Worm (Caenorhabditis elegans) whole organism, late embryonic: ENCODE results near the gene sfxn-1.3.

Experiments
- K09A11.1 ChIP-seq: sonication (generic microtip); optimal IDR thresholded peaks from 2 replicates; lab custom pipeline; 2017; ENCODE audit warnings: antibody characterized with exemption, mild to moderate bottlenecking, missing genetic modification characterization, missing compliant biosample characterization; ENCODE audit not compliant: insufficient read depth
- T23F11.4 ChIP-seq: fragments of 200-800 bp; sonication (Bioruptor generic); optimal IDR thresholded peaks from 2 replicates; lab custom pipeline; 2018; ENCODE audit warnings: mild to moderate bottlenecking, missing genetic modification characterization, missing compliant biosample characterization
- Y22D7AL.16 ChIP-seq: sonication (generic microtip); optimal IDR thresholded peaks from 2 replicates; lab custom pipeline; 2016; ENCODE audit warnings: missing genetic modification characterization, missing compliant biosample characterization
- ahr-1 ChIP-seq: sonication (generic microtip); optimal IDR thresholded peaks from 2 replicates; lab custom pipeline; 2016; ENCODE audit warnings: missing genetic modification characterization, missing compliant biosample characterization
- ceh-14 ChIP-seq: sonication (generic microtip); optimal IDR thresholded peaks from 2 replicates; lab custom pipeline; 2016; ENCODE audit warnings: missing genotype, missing genetic modification characterization, missing compliant biosample characterization
- ceh-18 ChIP-seq: sonication (generic microtip); optimal IDR thresholded peaks from 2 replicates; lab custom pipeline; 2016; ENCODE audit warnings: missing genetic modification characterization, missing compliant biosample characterization
- ceh-22 ChIP-seq: sonication (generic microtip); optimal IDR thresholded peaks from 2 replicates; lab custom pipeline; 2017; ENCODE audit warnings: missing biosample characterization, missing genetic modification characterization
- ceh-24 ChIP-seq: sonication (generic microtip); optimal IDR thresholded peaks from 2 replicates; lab custom pipeline; 2016; ENCODE audit warnings: mild to moderate bottlenecking, missing genetic modification characterization, missing compliant biosample characterization
- ceh-30 ChIP-seq: fragments of 150-350 bp; optimal IDR thresholded peaks from 2 replicates; lab custom pipeline; 2014; ENCODE audit warnings: missing biosample characterization, missing genetic modification characterization
- ceh-31 ChIP-seq: sonication (generic microtip); optimal IDR thresholded peaks from 2 replicates; lab custom pipeline; 2016; ENCODE audit warnings: missing genetic modification characterization, missing compliant biosample characterization
- ceh-48 ChIP-seq: sonication (generic microtip); optimal IDR thresholded peaks from 2 replicates; lab custom pipeline; 2016; ENCODE audit warnings: missing genetic modification characterization, inconsistent platforms, missing compliant biosample characterization
- ceh-9 ChIP-seq: sonication (generic microtip); optimal IDR thresholded peaks from 2 replicates; lab custom pipeline; 2016; ENCODE audit warnings: mild to moderate bottlenecking, missing genetic modification characterization, inconsistent platforms, missing compliant biosample characterization
- dmd-4 ChIP-seq: sonication (generic microtip); optimal IDR thresholded peaks from 2 replicates; lab custom pipeline; 2016; ENCODE audit warnings: borderline replicate concordance, missing genetic modification characterization, missing compliant biosample characterization
- elt-2 ChIP-seq: sonication (generic microtip); optimal IDR thresholded peaks from 2 replicates; lab custom pipeline; 2016; ENCODE audit warnings: missing genetic modification reagents, missing genetic modification characterization, missing compliant biosample characterization
- elt-4 ChIP-seq: sonication (generic microtip); optimal IDR thresholded peaks from 2 replicates; lab custom pipeline; 2016; ENCODE audit warnings: missing genetic modification characterization, missing compliant biosample characterization
- ets-4 ChIP-seq: sonication (generic microtip); optimal IDR thresholded peaks from 2 replicates; lab custom pipeline; 2016; ENCODE audit warnings: missing genetic modification characterization, missing compliant biosample characterization
- eyg-1 ChIP-seq: sonication (generic microtip); optimal IDR thresholded peaks from 2 replicates; lab custom pipeline; 2016; ENCODE audit warnings: missing genotype, missing genetic modification characterization, missing compliant biosample characterization
- gmeb-2 ChIP-seq: sonication (generic microtip); optimal IDR thresholded peaks from 2 replicates; lab custom pipeline; 2016; ENCODE audit warnings: missing genetic modification characterization, inconsistent platforms, missing compliant biosample characterization
- hlh-13 ChIP-seq: fragments of 200-800 bp; sonication (Bioruptor generic); optimal IDR thresholded peaks from 2 replicates; lab custom pipeline; 2018; ENCODE audit warnings: mild to moderate bottlenecking, missing genetic modification characterization, missing compliant biosample characterization
- hlh-30 ChIP-seq: sonication (generic microtip); optimal IDR thresholded peaks from 2 replicates; lab custom pipeline; 2017; ENCODE audit warnings: antibody characterized with exemption, missing genetic modification characterization, missing compliant biosample characterization; ENCODE audit not compliant: insufficient read depth
- lim-6 ChIP-seq: sonication (generic microtip); optimal IDR thresholded peaks from 2 replicates; lab custom pipeline; 2016; ENCODE audit warnings: missing genetic modification characterization, missing compliant biosample characterization
- nfya-1 ChIP-seq: sonication (generic microtip); optimal IDR thresholded peaks from 2 replicates; lab custom pipeline; 2017; ENCODE audit warnings: missing genetic modification characterization, mild to moderate bottlenecking, missing compliant biosample characterization, antibody characterized with exemption, moderate library complexity
- nhr-11 ChIP-seq: fragments of 150-350 bp; optimal IDR thresholded peaks from 2 replicates; lab custom pipeline; 2014; ENCODE audit warnings: missing biosample characterization, missing genetic modification characterization
- npax-4 ChIP-seq: sonication (generic microtip); optimal IDR thresholded peaks from 2 replicates; lab custom pipeline; 2016; ENCODE audit warnings: missing genetic modification characterization, missing compliant biosample characterization
- pag-3 ChIP-seq: sonication (generic microtip); optimal IDR thresholded peaks from 2 replicates; lab custom pipeline; 2016; ENCODE audit warnings: missing compliant biosample characterization, missing genetic modification characterization, borderline replicate concordance
- pha-2 ChIP-seq: sonication (generic microtip); optimal IDR thresholded peaks from 2 replicates; lab custom pipeline; 2017; ENCODE audit warnings: mild to moderate bottlenecking, missing genetic modification characterization, missing compliant biosample characterization
- pqm-1 ChIP-seq: sonication (generic microtip); optimal IDR thresholded peaks from 2 replicates; lab custom pipeline; 2016; ENCODE audit warnings: missing genetic modification characterization, missing compliant biosample characterization
- sdc-2 ChIP-seq: sonication (generic microtip); optimal IDR thresholded peaks from 2 replicates; lab custom pipeline; 2016; ENCODE audit warnings: missing genotype, missing genetic modification characterization, missing compliant biosample characterization
- sox-4 ChIP-seq: sonication (generic microtip); optimal IDR thresholded peaks from 2 replicates; lab custom pipeline; 2017; ENCODE audit warnings: mild to moderate bottlenecking, missing genetic modification characterization, inconsistent platforms, missing compliant biosample characterization
- tbx-7 ChIP-seq: sonication (generic microtip); optimal IDR thresholded peaks from 2 replicates; lab custom pipeline; 2016; ENCODE audit warnings: missing genotype, missing genetic modification characterization, missing compliant biosample characterization
- unc-55 ChIP-seq: sonication (generic microtip); optimal IDR thresholded peaks from 2 replicates; lab custom pipeline; 2017; ENCODE audit warnings: missing biosample characterization, missing genetic modification reagents, missing genetic modification characterization
- ztf-16 ChIP-seq: sonication (generic microtip); optimal IDR thresholded peaks from 2 replicates; lab custom pipeline; 2017; ENCODE audit warnings: missing genetic modification characterization, missing compliant biosample characterization

sfxn-1.3 gene

DNA sequence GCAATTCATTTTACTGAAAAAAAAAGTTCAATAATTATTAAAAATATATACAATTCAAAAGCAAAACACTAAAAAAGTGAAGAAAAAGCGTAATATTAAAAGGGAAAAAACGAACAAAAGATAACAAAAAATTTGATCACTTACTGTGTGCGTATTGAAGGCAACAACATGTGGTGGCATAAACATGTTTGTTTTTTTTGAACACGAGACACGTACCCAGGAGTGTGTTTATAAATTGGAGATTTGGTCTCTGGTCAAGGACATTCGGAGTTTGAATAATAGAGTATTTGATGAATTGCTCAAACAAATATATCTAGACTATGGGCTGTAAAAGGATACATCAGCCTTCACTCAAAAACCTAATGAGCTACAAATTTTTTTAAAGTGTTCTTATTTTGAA is 11.0 kb upstream of the sfxn-1.3 start:
- TF ChIP-seq sox-4 (tag; lab: Kevin White, UChicago) (no peak), tbx-7 (tag; lab: Kevin White, UChicago) (no peak), nhr-11 (tag; lab: Kevin White, UChicago) (no peak), hlh-30 (tag; lab: Kevin White, UChicago) (no peak), K09A11.1 (tag; lab: Kevin White, UChicago) (no peak), dmd-4 (tag; lab: Kevin White, UChicago) (no peak), ceh-22 (no peak), T23F11.4 (GFP tag; lab: Kevin White, UChicago) (no peak), unc-55 (GFP tag; lab: Kevin White, UChicago) (no peak), ztf-16 (tag; lab: Kevin White, UChicago) (no peak), ceh-31 (tag; lab: Kevin White, UChicago) (no peak), ahr-1 (tag; lab: Kevin White, UChicago) (no peak), pha-2 (tag; lab: Kevin White, UChicago) (no peak)
- TF ChIP-seq, all 69 proteins: peak for 0

DNA sequence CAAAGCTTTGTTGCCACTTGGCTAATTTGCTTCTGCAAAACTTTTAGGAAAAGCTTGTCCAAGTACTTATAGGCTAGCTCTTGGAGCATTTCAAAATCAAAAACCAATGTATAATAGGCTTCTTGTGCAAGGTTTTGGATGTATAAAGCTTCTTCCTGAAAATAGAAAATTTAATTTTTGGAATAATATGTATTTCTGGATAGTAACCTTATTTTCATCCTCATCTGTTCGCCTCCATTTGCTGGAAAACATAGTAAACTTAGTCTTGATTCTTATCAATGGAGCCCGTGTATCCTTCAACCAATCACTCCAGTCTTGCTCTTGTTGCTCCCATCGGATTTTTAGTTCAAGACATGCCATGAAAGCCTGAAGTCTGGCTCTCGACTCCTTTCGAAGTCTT is 10.0 kb upstream of the sfxn-1.3 start, which contains the start of gene Y6E2A.4:
TSS of gene Y6E2A.4 (minus strand) at position 101 of the 400 bp plus-strand sequence.
- TF ChIP-seq dmd-4 (tag; lab: Kevin White, UChicago) (no peak), ceh-9 (tag; lab: Kevin White, UChicago) (no peak), npax-4 (tag; lab: Kevin White, UChicago) (no peak), hlh-30 (tag; lab: Kevin White, UChicago) (no peak), nfya-1 (tag; lab: Kevin White, UChicago) (no peak)

DNA sequence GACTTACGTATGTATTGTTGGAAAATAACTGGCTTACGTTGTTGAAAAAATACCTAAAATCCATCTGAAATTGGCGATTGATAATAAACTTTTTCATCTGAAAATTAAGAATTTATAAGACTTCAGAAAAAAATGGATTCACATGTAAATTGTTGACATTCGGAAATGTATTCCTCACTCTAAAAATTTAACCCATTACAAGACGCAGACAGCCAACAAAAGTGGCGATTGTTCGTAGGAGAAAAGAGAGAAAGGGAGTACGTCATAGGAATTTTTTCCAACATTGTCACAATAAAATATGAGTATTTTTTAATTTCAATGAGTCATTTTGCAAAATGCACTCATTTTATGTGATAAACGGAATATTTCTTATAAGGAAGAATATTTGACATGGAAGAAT is 8.1 kb upstream of the sfxn-1.3 start, which contains the start of gene Y6E2A.5:
TSS of gene Y6E2A.5 (minus strand) at position 101 of the 400 bp plus-strand sequence.
- TF ChIP-seq ets-4 (tag; lab: Kevin White, UChicago) = no peak
- TF ChIP-seq ahr-1 (tag; lab: Kevin White, UChicago) = no peak
- TF ChIP-seq Y22D7AL.16 (tag; lab: Kevin White, UChicago) = no peak
- no peak for TF ChIP-seq ceh-30 (tag; lab: Kevin White, UChicago)
- no peak for TF ChIP-seq gmeb-2 (tag; lab: Kevin White, UChicago)
- no peak for TF ChIP-seq tbx-7 (tag; lab: Kevin White, UChicago)

DNA sequence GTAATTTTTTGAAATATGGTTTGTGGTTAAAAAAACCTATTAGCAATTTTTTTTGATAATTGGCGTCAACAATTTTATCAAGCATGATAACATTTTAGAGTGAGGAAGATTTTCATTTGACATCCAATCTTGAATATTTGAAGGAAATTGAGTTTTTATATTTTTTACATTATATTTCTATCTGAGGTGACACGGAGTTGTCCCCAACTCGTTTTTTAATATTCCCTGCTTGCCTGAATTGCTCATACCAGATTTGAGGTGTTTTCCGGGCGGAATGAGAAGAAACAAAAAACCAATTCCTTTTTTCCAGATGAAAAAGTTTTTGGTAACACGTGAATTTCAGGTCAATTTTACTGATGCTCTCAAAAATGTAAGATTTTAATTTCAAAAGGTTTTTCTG is 7.1 kb upstream of the sfxn-1.3 start, which contains the start of gene Y6E2A.7:
TSS of gene Y6E2A.7 (plus strand) at position 301 of the 400 bp plus-strand sequence.
- TF ChIP-seq npax-4 (tag; lab: Kevin White, UChicago) = no peak
- no peak for TF ChIP-seq gmeb-2 (tag; lab: Kevin White, UChicago)
- no peak for TF ChIP-seq Y22D7AL.16 (tag; lab: Kevin White, UChicago)
- no peak for TF ChIP-seq ceh-18 (tag; lab: Kevin White, UChicago)
- TF ChIP-seq eyg-1 (tag; lab: Kevin White, UChicago) = no peak
- TF ChIP-seq ceh-48 = no peak
- no peak for TF ChIP-seq elt-2 (tag; lab: Kevin White, UChicago)
- TF ChIP-seq unc-55 (GFP tag; lab: Kevin White, UChicago) = no peak
- TF ChIP-seq pag-3 (tag; lab: Kevin White, UChicago) = no peak
- no peak for TF ChIP-seq nfya-1 (tag; lab: Kevin White, UChicago)
- no peak for TF ChIP-seq hlh-13 (GFP tag; lab: Kevin White, UChicago)
- no peak for TF ChIP-seq lim-6
- TF ChIP-seq ceh-24 (tag; lab: Kevin White, UChicago) = no peak
- TF ChIP-seq ceh-14 = no peak
- TF ChIP-seq ceh-22 = no peak
- TF ChIP-seq sox-4 (tag; lab: Kevin White, UChicago) = no peak
- TF ChIP-seq sdc-2 (tag; lab: Kevin White, UChicago) = no peak

DNA sequence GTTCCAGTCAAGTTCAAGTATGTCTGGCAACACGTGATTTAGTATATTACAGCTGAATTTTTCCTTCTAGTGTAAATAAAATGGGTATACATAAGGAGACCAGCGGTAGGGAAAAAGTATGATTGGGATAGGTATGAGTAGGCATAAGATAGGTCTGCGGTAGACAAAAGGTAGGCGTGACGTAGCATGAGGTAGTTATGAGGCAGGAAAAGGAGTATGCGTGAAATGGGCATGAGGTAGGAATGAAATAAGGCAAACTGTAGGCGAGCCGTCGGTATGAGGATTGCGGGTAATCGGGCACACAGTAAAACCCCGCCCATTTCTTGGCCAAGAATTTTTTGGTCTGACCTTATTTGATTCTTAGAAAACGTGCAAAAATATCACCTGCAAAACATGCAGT is 5.2 kb upstream of the sfxn-1.3 start:
- TF ChIP-seq gmeb-2 (tag; lab: Kevin White, UChicago) = no peak
- no peak for TF ChIP-seq ceh-30 (tag; lab: Kevin White, UChicago)
- TF ChIP-seq pqm-1 = no peak
- TF ChIP-seq nhr-11 (tag; lab: Kevin White, UChicago) = no peak
- no peak for TF ChIP-seq elt-4 (tag; lab: Kevin White, UChicago)
